Worm (Caenorhabditis elegans) whole organism, mixed stage, embryonic: ENCODE measurements around the gene F41G3.18.

Experiments used
- bed-3 ChIP-seq: fragments of 200-800 bp; sonication (Bioruptor generic); optimal IDR thresholded peaks from 3 replicates; lab custom pipeline; 2018; ENCODE audit warnings: mild to moderate bottlenecking, missing genetic modification characterization, moderate library complexity, missing compliant biosample characterization
- mls-2 ChIP-seq: sonication (generic microtip); optimal IDR thresholded peaks from 2 replicates; lab custom pipeline; 2016; ENCODE audit warnings: mild to moderate bottlenecking, missing genetic modification characterization, moderate library complexity, missing compliant biosample characterization
- unc-39 ChIP-seq: fragments of 150-350 bp; optimal IDR thresholded peaks from 2 replicates; lab custom pipeline; 2014; ENCODE audit warnings: missing biosample characterization, missing genetic modification characterization

DNA sequence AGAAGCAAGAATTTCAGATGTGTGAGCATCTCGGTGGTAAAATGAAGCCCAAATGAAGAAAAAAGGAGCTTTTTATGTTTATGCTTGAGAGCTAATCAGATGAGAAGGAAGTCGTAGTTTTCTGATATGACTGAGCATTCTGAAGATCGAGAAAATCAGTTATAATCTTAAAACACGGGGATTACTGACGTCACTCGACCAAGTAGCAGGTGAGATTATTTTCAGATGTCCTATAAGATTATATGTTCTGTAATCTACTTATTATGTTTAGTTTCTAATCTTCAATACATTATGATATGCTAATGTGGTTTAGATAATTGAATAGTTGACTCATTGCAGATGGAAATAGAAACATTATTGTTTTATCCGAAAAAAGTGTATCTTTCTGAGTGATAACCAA, 22.3 kb upstream of the F41G3.18 start, which contains the start of gene ins-14:
- TF ChIP-seq unc-39 (tag; lab: Kevin White, UChicago) (no peak), bed-3 (GFP tag; lab: Kevin White, UChicago) (no peak), mls-2 (tag; lab: Kevin White, UChicago) (no peak)
